Fruit fly (Drosophila melanogaster): Measurements from ENCODE around the gene Had1.

The Had1 gene

DNA sequence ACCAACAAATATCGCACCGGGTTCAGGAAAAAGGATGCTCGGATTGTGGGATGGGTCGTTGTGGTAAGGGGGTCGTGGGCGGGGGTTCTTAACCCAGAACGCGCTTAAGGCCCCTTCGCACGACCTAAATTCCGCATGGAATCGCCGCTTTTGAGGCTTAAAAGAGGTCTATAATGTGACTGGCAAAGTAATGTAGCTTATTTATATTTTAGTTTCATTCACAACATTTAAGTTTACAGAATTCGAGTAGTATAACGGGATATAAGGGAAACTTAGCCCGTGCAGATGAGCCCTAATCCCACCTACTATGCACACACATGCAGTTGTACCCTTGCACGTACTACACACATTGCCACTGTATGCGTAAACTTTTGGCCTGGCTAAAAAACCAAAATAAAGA is 29.7 kb downstream of the Had1 start (continued):
- TF ChIP-seq BEAF-32 (GFP tag; optimal IDR thresholded peaks at IDR 0.05) (no peak), CG5953 (GFP tag; IDR thresholded peaks at IDR 0.05) (peak; percentile 74), sima (GFP tag; optimal IDR thresholded peaks at IDR 0.05) (no peak), gsb (GFP tag; IDR thresholded peaks at IDR 0.05) (peak; percentile 70), CG6791 (GFP tag; IDR thresholded peaks at IDR 0.05; ENCODE audit: partially characterized antibody) (no peak), chm (GFP tag; IDR thresholded peaks at IDR 0.05) (peak; percentile 93), CG32772 (GFP tag; IDR thresholded peaks at IDR 0.05) (peak; percentile 64), CG15073 (GFP tag; optimal IDR thresholded peaks at IDR 0.05) (no peak), CG15696 (tag; optimal IDR thresholded peaks at IDR 0.05) (peak; percentile 91), org-1 (GFP tag; optimal IDR thresholded peaks at IDR 0.05) (peak; percentile 78), odd (GFP tag; optimal IDR thresholded peaks at IDR 0.05) (peak; percentile 81), tap (tag; optimal IDR thresholded peaks at IDR 0.05) (peak; percentile 83), ken (GFP tag; IDR thresholded peaks at IDR 0.05) (peak; percentile 83), Sry-δ (GFP tag; optimal IDR thresholded peaks at IDR 0.05) (no peak), CG6813 (GFP tag; optimal IDR thresholded peaks at IDR 0.05) (peak; percentile 96), sr (GFP tag; IDR thresholded peaks at IDR 0.05) (peak; percentile 66), CG18011 (GFP tag; optimal IDR thresholded peaks at IDR 0.05) (peak; percentile 51), NC2α (GFP tag; optimal IDR thresholded peaks at IDR 0.05) (peak; percentile 9), Bteb2 (GFP tag; optimal IDR thresholded peaks at IDR 0.05) (peak; percentile 47), CG13123 (GFP tag; optimal IDR thresholded peaks at IDR 0.05) (no peak), CG10543 (GFP tag; optimal IDR thresholded peaks at IDR 0.05) (peak; percentile 87), CG17802 (tag; optimal IDR thresholded peaks at IDR 0.05) (peak; percentile 54), Vsx1 (GFP tag; optimal IDR thresholded peaks at IDR 0.05) (peak; percentile 80), CG17385 (GFP tag; optimal IDR thresholded peaks at IDR 0.05) (peak; percentile 83), CG16815 (GFP tag; optimal IDR thresholded peaks at IDR 0.05) (peak; percentile 70), twi (tag; optimal IDR thresholded peaks at IDR 0.05) (peak; percentile 74), CG17328 (GFP tag; IDR thresholded peaks at IDR 0.05) (peak; percentile 81), nom (GFP tag; optimal IDR thresholded peaks at IDR 0.05) (peak; percentile 94), mld (GFP tag; IDR thresholded peaks at IDR 0.05; ENCODE audit: partially characterized antibody) (no peak), CG1832 (GFP tag; optimal IDR thresholded peaks at IDR 0.05) (no peak), Elba2 (GFP tag; optimal IDR thresholded peaks at IDR 0.05) (peak; percentile 20), MBD-R2 (GFP tag; IDR thresholded peaks at IDR 0.05) (peak; percentile 40; the same call in 1 of the 2 replicates), tgo (GFP tag; IDR thresholded peaks at IDR 0.05) (peak; percentile 77), GATAe (GFP tag; conservative IDR thresholded peaks at IDR 0.05) (0 out of 2 replicates have a peak, but pooled peaks have one; percentile 20), Dip2 (GFP tag; IDR thresholded peaks at IDR 0.05) (no peak), ro (GFP tag; IDR thresholded peaks at IDR 0.05) (peak; percentile 35; the same call in 1 of the 2 replicates), CG11085 (GFP tag; IDR thresholded peaks at IDR 0.05) (peak; percentile 53), BtbVII (GFP tag; optimal IDR thresholded peaks at IDR 0.05) (peak; percentile 73), Doc3 (GFP tag; IDR thresholded peaks at IDR 0.05; ENCODE audit: partially characterized antibody) (no peak), disco-r (GFP tag; optimal IDR thresholded peaks at IDR 0.05) (no peak), da (GFP tag; optimal IDR thresholded peaks at IDR 0.05) (no peak), CG3065 (GFP tag; optimal IDR thresholded peaks at IDR 0.05) (no peak), CG7745 (tag; optimal IDR thresholded peaks at IDR 0.05) (peak; percentile 12), Myb (GFP tag; optimal IDR thresholded peaks at IDR 0.05) (no peak), CG1529 (GFP tag; optimal IDR thresholded peaks at IDR 0.05) (peak; percentile 80), Trl (optimal IDR thresholded peaks at IDR 0.05) (no peak), Trl (GFP tag; optimal IDR thresholded peaks at IDR 0.05) (peak; percentile 47), YL-1 (GFP tag; optimal IDR thresholded peaks at IDR 0.05) (peak; percentile 51), Optix (GFP tag; IDR thresholded peaks at IDR 0.05) (peak; percentile 76), CG2129 (GFP tag; IDR thresholded peaks at IDR 0.05; ENCODE audit: partially characterized antibody) (no peak), CG11696 (GFP tag; IDR thresholded peaks at IDR 0.05) (peak; percentile 62)

All from whole organism, embryonic.